Worm (Caenorhabditis elegans) whole organism, L1 larva: ENCODE data around the gene T28C6.11.

Experiments used
- C04F5.9 ChIP-seq: sonication (generic microtip); optimal IDR thresholded peaks from 2 replicates; lab custom pipeline; 2016; ENCODE audit warnings: missing genetic modification characterization, missing compliant biosample characterization
- C16A3.4 ChIP-seq: fragments of 150-350 bp; optimal IDR thresholded peaks from 2 replicates; lab custom pipeline; 2014; ENCODE audit warnings: missing biosample characterization, missing genetic modification characterization
- C34B4.2 ChIP-seq: sonication (generic microtip); optimal IDR thresholded peaks from 2 replicates; lab custom pipeline; 2017; ENCODE audit warnings: mild to moderate bottlenecking, missing genetic modification characterization, missing compliant biosample characterization
- F16B12.6 ChIP-seq: fragments of 150-350 bp; optimal IDR thresholded peaks from 2 replicates; lab custom pipeline; 2014; ENCODE audit warnings: missing biosample characterization, missing genetic modification characterization
- Y116A8C.19 ChIP-seq: sonication (generic microtip); optimal IDR thresholded peaks from 2 replicates; lab custom pipeline; 2016; ENCODE audit warnings: missing compliant biosample characterization, missing genetic modification characterization, borderline replicate concordance
- aly-2 ChIP-seq: fragments of 150-350 bp; optimal IDR thresholded peaks from 2 replicates; lab custom pipeline; 2014; ENCODE audit warnings: missing biosample characterization, missing genetic modification characterization
- ama-1 ChIP-seq: fragments of 150-350 bp; optimal IDR thresholded peaks from 2 replicates; lab custom pipeline; 2014
- ceh-63 ChIP-seq: fragments of 200-800 bp; sonication (Bioruptor generic); optimal IDR thresholded peaks from 2 replicates; lab custom pipeline; 2018; ENCODE audit warnings: mild to moderate bottlenecking, missing genetic modification characterization, missing compliant biosample characterization
- ceh-82 ChIP-seq, 3 experiments: fragments of 150-350 bp in 1 of 3; sonication (generic microtip) in 2 of 3; optimal IDR thresholded peaks; 2 replicates each; lab custom pipeline; 2014 to 2017; ENCODE audit warnings: missing biosample characterization in 3 of 3, missing genetic modification characterization in 3 of 3
- dsc-1 ChIP-seq: sonication (generic microtip); optimal IDR thresholded peaks from 2 replicates; lab custom pipeline; 2016; ENCODE audit warnings: mild to moderate bottlenecking, missing genetic modification characterization, missing compliant biosample characterization
- efl-1 ChIP-seq, 4 experiments: fragments of 150-350 bp; optimal IDR thresholded peaks in 3 of 4; peaks in 1 of 4; 1 replicate in 1 of 4; 2 replicates in 3 of 4; lab custom pipeline; 2014; ENCODE audit warnings: missing biosample characterization in 2 of 4, missing genetic modification characterization in 2 of 4, missing genetic modification reagents in 2 of 4
- egl-13 ChIP-seq: sonication (generic microtip); optimal IDR thresholded peaks from 2 replicates; lab custom pipeline; 2016; ENCODE audit warnings: missing genotype, missing genetic modification reagents, missing genetic modification characterization, missing compliant biosample characterization
- elt-2 ChIP-seq: sonication (generic microtip); optimal IDR thresholded peaks from 2 replicates; lab custom pipeline; 2016; ENCODE audit warnings: missing genetic modification characterization, mild to moderate bottlenecking, inconsistent platforms, missing compliant biosample characterization, missing genetic modification reagents
- fkh-10 ChIP-seq: sonication (generic microtip); optimal IDR thresholded peaks from 2 replicates; lab custom pipeline; 2017; ENCODE audit warnings: missing biosample characterization, missing genetic modification reagents, missing genetic modification characterization
- fkh-8 ChIP-seq: sonication (generic microtip); optimal IDR thresholded peaks from 2 replicates; lab custom pipeline; 2016; ENCODE audit warnings: mild to moderate bottlenecking, missing genetic modification characterization, missing compliant biosample characterization
- fos-1 ChIP-seq: fragments of 150-350 bp; optimal IDR thresholded peaks from 2 replicates; lab custom pipeline; 2014; ENCODE audit warnings: missing biosample characterization, missing genetic modification characterization
- grh-1 ChIP-seq: fragments of 200-800 bp; sonication (Bioruptor generic); IDR thresholded peaks from 2 replicates; pipeline ENCODE4 v1.3.6; 2022; ENCODE audit warnings: missing genetic modification reagents, missing genetic modification characterization, missing compliant biosample characterization
- hlh-4 ChIP-seq: sonication (generic microtip); optimal IDR thresholded peaks from 2 replicates; lab custom pipeline; 2016; ENCODE audit warnings: mild to moderate bottlenecking, missing genetic modification characterization, missing compliant biosample characterization
- hpl-2 ChIP-seq: fragments of 150-350 bp; optimal IDR thresholded peaks from 2 replicates; lab custom pipeline; 2014; ENCODE audit warnings: missing biosample characterization, missing genetic modification reagents, missing genetic modification characterization
- isw-1 ChIP-seq: fragments of 200-800 bp; sonication (Bioruptor generic); IDR thresholded peaks from 2 replicates; pipeline ENCODE4 v1.3.6; 2022; ENCODE audit warnings: missing genetic modification characterization, missing compliant biosample characterization
- lin-13 ChIP-seq: fragments of 150-350 bp; optimal IDR thresholded peaks from 2 replicates; lab custom pipeline; 2014; ENCODE audit warnings: missing biosample characterization, missing genetic modification reagents, missing genetic modification characterization
- lin-35 ChIP-seq, 2 experiments: fragments of 150-350 bp; optimal IDR thresholded peaks; 2 replicates each; lab custom pipeline; 2014; ENCODE audit warnings: missing biosample characterization in 2 of 2, missing genetic modification characterization in 2 of 2, missing genetic modification reagents in 2 of 2
- lin-39 ChIP-seq: fragments of 150-350 bp; optimal IDR thresholded peaks from 2 replicates; lab custom pipeline; 2014; ENCODE audit warnings: missing biosample characterization, missing genetic modification reagents, missing genetic modification characterization
- lir-3 ChIP-seq: sonication (generic microtip); optimal IDR thresholded peaks from 2 replicates; lab custom pipeline; 2016; ENCODE audit warnings: mild to moderate bottlenecking, missing genetic modification characterization, moderate library complexity, missing compliant biosample characterization; ENCODE audit not compliant: poor library complexity
- lsy-2 ChIP-seq, 2 experiments: fragments of 150-350 bp; optimal IDR thresholded peaks; 2 replicates each; lab custom pipeline; 2014; ENCODE audit warnings: missing biosample characterization in 2 of 2, missing genetic modification characterization in 2 of 2
- mdl-1 ChIP-seq, 2 experiments: fragments of 150-350 bp; optimal IDR thresholded peaks; 2 replicates each; lab custom pipeline; 2014 to 2017; ENCODE audit warnings: missing biosample characterization in 2 of 2, missing genetic modification characterization in 2 of 2, inconsistent platforms in 1 of 2
- nhr-11 ChIP-seq: fragments of 150-350 bp; optimal IDR thresholded peaks from 2 replicates; lab custom pipeline; 2014; ENCODE audit warnings: missing biosample characterization, missing genetic modification characterization
- nhr-19 ChIP-seq: fragments of 200-800 bp; sonication (Bioruptor generic); conservative IDR thresholded peaks from 2 replicates; pipeline ENCODE4 v1.3.6; 2022; ENCODE audit warnings: missing genetic modification characterization, missing compliant biosample characterization
- nhr-71 ChIP-seq: sonication (generic microtip); optimal IDR thresholded peaks from 2 replicates; lab custom pipeline; 2016; ENCODE audit warnings: mild to moderate bottlenecking, missing genetic modification characterization, moderate library complexity, missing compliant biosample characterization
- nhr-76 ChIP-seq: sonication (generic microtip); optimal IDR thresholded peaks from 2 replicates; lab custom pipeline; 2017; ENCODE audit warnings: missing biosample characterization, missing genetic modification characterization
- nhr-84 ChIP-seq: sonication (generic microtip); optimal IDR thresholded peaks from 2 replicates; lab custom pipeline; 2017; ENCODE audit warnings: missing biosample characterization, missing genetic modification characterization
- nhr-90 ChIP-seq: sonication (generic microtip); optimal IDR thresholded peaks from 2 replicates; lab custom pipeline; 2016; ENCODE audit warnings: mild to moderate bottlenecking, missing genetic modification characterization, missing compliant biosample characterization; ENCODE audit not compliant: poor library complexity
- pax-3 ChIP-seq: fragments of 200-800 bp; sonication (Bioruptor generic); optimal IDR thresholded peaks from 2 replicates; lab custom pipeline; 2018; ENCODE audit warnings: mild to moderate bottlenecking, missing genetic modification characterization, moderate library complexity, missing compliant biosample characterization
- rnt-1 ChIP-seq: sonication (generic microtip); optimal IDR thresholded peaks from 2 replicates; lab custom pipeline; 2016; ENCODE audit warnings: mild to moderate bottlenecking, missing genetic modification characterization, moderate library complexity, missing compliant biosample characterization
- skn-1 ChIP-seq: fragments of 150-350 bp; optimal IDR thresholded peaks from 2 replicates; lab custom pipeline; 2014; ENCODE audit warnings: missing biosample characterization, missing genetic modification characterization
- snu-23 ChIP-seq: sonication (generic microtip); optimal IDR thresholded peaks from 2 replicates; lab custom pipeline; 2016; ENCODE audit warnings: missing genetic modification characterization, missing compliant biosample characterization
- sptf-1 ChIP-seq: fragments of 150-350 bp; optimal IDR thresholded peaks from 2 replicates; lab custom pipeline; 2014; ENCODE audit warnings: missing biosample characterization, missing genetic modification characterization
- swsn-7 ChIP-seq: sonication (generic microtip); optimal IDR thresholded peaks from 2 replicates; lab custom pipeline; 2016; ENCODE audit warnings: missing genetic modification characterization, missing compliant biosample characterization
- unc-130 ChIP-seq: fragments of 150-350 bp; optimal IDR thresholded peaks from 2 replicates; lab custom pipeline; 2017; ENCODE audit warnings: missing biosample characterization, missing genetic modification characterization, inconsistent platforms
- unc-30 ChIP-seq: sonication (generic microtip); optimal IDR thresholded peaks from 2 replicates; lab custom pipeline; 2017; ENCODE audit warnings: missing biosample characterization, missing genetic modification characterization
- unc-62 ChIP-seq: fragments of 150-350 bp; optimal IDR thresholded peaks from 2 replicates; lab custom pipeline; 2014; ENCODE audit warnings: missing biosample characterization, missing genetic modification reagents, missing genetic modification characterization
- unc-98 ChIP-seq: fragments of 200-800 bp; sonication (Bioruptor generic); IDR thresholded peaks from 2 replicates; pipeline ENCODE4 v1.3.6; 2022; ENCODE audit warnings: missing genetic modification characterization, missing compliant biosample characterization
- vab-15 ChIP-seq: sonication (generic microtip); optimal IDR thresholded peaks from 2 replicates; lab custom pipeline; 2017; ENCODE audit warnings: missing genotype, mild to moderate bottlenecking, missing genetic modification characterization, missing compliant biosample characterization
- xbp-1 ChIP-seq: sonication (generic microtip); optimal IDR thresholded peaks from 2 replicates; lab custom pipeline; 2016; ENCODE audit warnings: missing genetic modification characterization, missing compliant biosample characterization
- zip-4 ChIP-seq: fragments of 200-800 bp; sonication (Bioruptor generic); optimal IDR thresholded peaks from 2 replicates; lab custom pipeline; 2018; ENCODE audit warnings: mild to moderate bottlenecking, missing genetic modification characterization, moderate library complexity, missing compliant biosample characterization
- ztf-4 ChIP-seq: fragments of 150-350 bp; optimal IDR thresholded peaks from 2 replicates; lab custom pipeline; 2014; ENCODE audit warnings: missing biosample characterization, missing genetic modification characterization

The T28C6.11 gene

ce11 chrIV:8873847-8874246 lies 33.8 kb upstream of the T28C6.11 start, which contains the start of gene hdl-2:
Gene hdl-2 (plus strand): TSS chrIV:8874147.
- TF ChIP-seq unc-62 (GFP tag; lab: Kevin White, UChicago) (no peak), Y116A8C.19 (tag; lab: Kevin White, UChicago) (no peak), ama-1 (lab: Kevin White, UChicago) (no peak), nhr-76 (tag; lab: Kevin White, UChicago) (no peak), fos-1 (no peak), fkh-10 (GFP tag; lab: Kevin White, UChicago) (no peak), egl-13 (tag; lab: Kevin White, UChicago) (no peak), ztf-4 (tag; lab: Kevin White, UChicago) (no peak), pax-3 (tag; lab: Kevin White, UChicago) (no peak), unc-30 (tag; lab: Kevin White, UChicago) (no peak), elt-2 (tag; lab: Kevin White, UChicago) (no peak), hpl-2 (GFP tag; lab: Kevin White, UChicago) (no peak), nhr-84 (tag; lab: Kevin White, UChicago) (no peak), ceh-63 (GFP tag; lab: Kevin White, UChicago) (no peak), efl-1 (optimal IDR thresholded peaks at IDR 0.05; lab: Kevin White, UChicago) (no peak), efl-1 (GFP tag; optimal IDR thresholded peaks at IDR 0.05 in 1 of 2; lab: Kevin White, UChicago) (no peak), zip-4 (no peak)

DNA sequence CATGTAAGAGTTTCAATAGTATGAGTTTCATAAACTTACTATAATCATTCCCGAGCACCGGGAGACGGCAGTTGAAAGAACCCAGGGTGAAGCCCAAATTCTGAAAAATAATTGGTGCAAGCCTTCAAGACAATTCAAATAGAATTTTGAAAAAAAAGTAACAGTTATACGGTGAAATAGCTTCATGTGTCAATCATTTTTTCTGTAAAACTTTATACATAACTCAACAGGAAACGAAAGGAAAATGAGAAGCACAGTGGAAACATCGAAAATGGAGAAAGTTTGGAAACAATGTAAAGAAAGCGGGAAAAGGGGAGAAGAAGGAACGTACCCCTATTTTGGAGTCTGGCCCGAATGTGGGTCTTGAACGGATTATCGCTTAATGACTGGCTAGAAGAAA lies 32.9 kb upstream of the T28C6.11 start, which contains the start of gene C09G9.3:
C09G9.3 (minus strand) TSS at position 101 of the 400 bp plus-strand sequence.
- TF ChIP-seq C04F5.9 (tag; lab: Kevin White, UChicago) (no peak), nhr-90 (tag; lab: Kevin White, UChicago) (no peak)
- TF ChIP-seq, all 84 proteins: peak for 0

ce11 chrIV:8869624-8870023 lies 29.6 kb upstream of the T28C6.11 start, which contains the start of gene npp-23:
Gene npp-23 (minus strand): TSS chrIV:8869679.
- TF ChIP-seq lin-13 (peak; percentile 15), nhr-84 (tag; lab: Kevin White, UChicago) (no peak), unc-30 (tag; lab: Kevin White, UChicago) (no peak), fkh-10 (GFP tag; lab: Kevin White, UChicago) (no peak), lin-35 (GFP tag; optimal IDR thresholded peaks at IDR 0.05; lab: Kevin White, UChicago) (peak; percentile 95 to 97), dsc-1 (tag; lab: Kevin White, UChicago) (peak; percentile 53), hlh-4 (tag; lab: Kevin White, UChicago) (no peak), egl-13 (tag; lab: Kevin White, UChicago) (peak; percentile 12), swsn-7 (tag; lab: Kevin White, UChicago) (peak; percentile 50), mdl-1 (tag; optimal IDR thresholded peaks at IDR 0.05; lab: Kevin White, UChicago) (peak in 1 of 2 experiments; percentile 34), hpl-2 (GFP tag; lab: Kevin White, UChicago) (no peak), C34B4.2 (tag; lab: Kevin White, UChicago) (no peak), F16B12.6 (tag; lab: Kevin White, UChicago) (peak; percentile 18), rnt-1 (tag; lab: Kevin White, UChicago) (peak; percentile 58), aly-2 (tag; lab: Kevin White, UChicago) (peak; percentile 11), snu-23 (GFP tag; lab: Kevin White, UChicago) (peak; percentile 72), vab-15 (tag; lab: Kevin White, UChicago) (no peak), unc-98 (GFP tag; lab: Robert Waterston, UW) (no peak), unc-130 (tag; lab: Kevin White, UChicago) (peak; percentile 46), nhr-90 (tag; lab: Kevin White, UChicago) (no peak), efl-1 (optimal IDR thresholded peaks at IDR 0.05; lab: Kevin White, UChicago) (peak; percentile 96 to 99), efl-1 (GFP tag; optimal IDR thresholded peaks at IDR 0.05 in 1 of 2; lab: Kevin White, UChicago) (peak; percentile 96 to 99), fos-1 (no peak), grh-1 (GFP tag; lab: Robert Waterston, UW) (peak; percentile 38; the same call in 1 of the 2 replicates), nhr-19 (GFP tag; lab: Robert Waterston, UW) (peak; percentile 54), nhr-11 (no peak), lir-3 (tag; lab: Kevin White, UChicago) (no peak), fkh-8 (tag; lab: Kevin White, UChicago) (no peak), nhr-71 (tag; lab: Kevin White, UChicago) (no peak), sptf-1 (no peak), xbp-1 (peak; percentile 51), C16A3.4 (tag; lab: Kevin White, UChicago) (peak; percentile 37), lsy-2 (tag; optimal IDR thresholded peaks at IDR 0.05; lab: Kevin White, UChicago) (peak in 1 of 2 experiments; percentile 60), unc-62 (GFP tag; lab: Kevin White, UChicago) (no peak), lin-39 (no peak), isw-1 (GFP tag; lab: Robert Waterston, UW) (no peak; the same call in 1 of the 2 replicates), Y116A8C.19 (tag; lab: Kevin White, UChicago) (no peak), skn-1 (tag; lab: Kevin White, UChicago) (peak; percentile 51), ceh-82 (tag; optimal IDR thresholded peaks at IDR 0.05; lab: Kevin White, UChicago) (peak; percentile 40 to 53 (median 43))
